Worm (Caenorhabditis elegans): ENCODE results near the gene selt-1.2.

DNA sequence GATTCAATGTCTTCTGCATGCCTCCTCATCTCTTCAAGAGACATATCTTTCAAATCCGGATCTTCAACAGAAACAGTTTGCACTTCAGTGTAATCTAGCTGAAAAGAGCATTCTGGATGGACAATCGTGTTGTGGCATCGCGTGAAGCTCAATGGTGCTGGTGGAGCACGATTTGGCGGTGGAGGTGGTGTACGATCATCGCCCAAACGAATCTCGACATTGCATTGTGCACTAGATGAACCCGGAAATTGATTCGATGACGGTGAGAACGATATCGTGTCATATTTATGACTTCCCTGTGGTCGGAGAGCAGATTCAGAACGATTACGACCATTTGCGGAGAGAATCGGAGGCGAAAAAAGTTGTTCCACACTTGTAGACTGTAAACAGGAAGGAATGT, 26.1 kb upstream of the selt-1.2 start:
- no peak for TF ChIP-seq K09A11.1 (tag; optimal IDR thresholded peaks at IDR 0.05; ENCODE audit: insufficient read depth)
- TF ChIP-seq ets-4 (tag; optimal IDR thresholded peaks at IDR 0.05): no peak
- TF ChIP-seq pag-3 (tag; optimal IDR thresholded peaks at IDR 0.05; ENCODE audit: borderline replicate concordance): no peak
- TF ChIP-seq fkh-10 (GFP tag; optimal IDR thresholded peaks at IDR 0.05): no peak
- no peak for TF ChIP-seq madf-2 (tag; optimal IDR thresholded peaks at IDR 0.05)
- no peak for TF ChIP-seq elt-2 (tag; optimal IDR thresholded peaks at IDR 0.05)
- TF ChIP-seq ztf-16 (tag; optimal IDR thresholded peaks at IDR 0.05): no peak
- no peak for TF ChIP-seq pha-2 (tag; optimal IDR thresholded peaks at IDR 0.05)
- TF ChIP-seq unc-55 (GFP tag; optimal IDR thresholded peaks at IDR 0.05): no peak
- no peak for TF ChIP-seq ama-1 (optimal IDR thresholded peaks at IDR 0.05)
- no peak for TF ChIP-seq pax-1 (tag; optimal IDR thresholded peaks at IDR 0.05)
- no peak for TF ChIP-seq ceh-30 (tag; optimal IDR thresholded peaks at IDR 0.05)
- TF ChIP-seq ceh-34 (tag; optimal IDR thresholded peaks at IDR 0.05): no peak
- TF ChIP-seq ceh-24 (tag; optimal IDR thresholded peaks at IDR 0.05): no peak

Data from whole organism, late embryonic.